Worm (Caenorhabditis elegans) whole organism, L1 larva: ENCODE results near the gene F59C12.3.

Source experiments
- C04F5.9 ChIP-seq: sonication (generic microtip); optimal IDR thresholded peaks from 2 replicates; lab custom pipeline; 2016; ENCODE audit warnings: missing genetic modification characterization, missing compliant biosample characterization
- C16A3.4 ChIP-seq: fragments of 150-350 bp; optimal IDR thresholded peaks from 2 replicates; lab custom pipeline; 2014; ENCODE audit warnings: missing biosample characterization, missing genetic modification characterization
- C34B4.2 ChIP-seq: sonication (generic microtip); optimal IDR thresholded peaks from 2 replicates; lab custom pipeline; 2017; ENCODE audit warnings: mild to moderate bottlenecking, missing genetic modification characterization, missing compliant biosample characterization
- Y116A8C.19 ChIP-seq: sonication (generic microtip); optimal IDR thresholded peaks from 2 replicates; lab custom pipeline; 2016; ENCODE audit warnings: missing compliant biosample characterization, missing genetic modification characterization, borderline replicate concordance
- ama-1 ChIP-seq: fragments of 150-350 bp; optimal IDR thresholded peaks from 2 replicates; lab custom pipeline; 2014
- ceh-63 ChIP-seq: fragments of 200-800 bp; sonication (Bioruptor generic); optimal IDR thresholded peaks from 2 replicates; lab custom pipeline; 2018; ENCODE audit warnings: mild to moderate bottlenecking, missing genetic modification characterization, missing compliant biosample characterization
- ceh-82 ChIP-seq, 3 experiments: fragments of 150-350 bp in 1 of 3; sonication (generic microtip) in 2 of 3; optimal IDR thresholded peaks; 2 replicates each; lab custom pipeline; 2014 to 2017; ENCODE audit warnings: missing biosample characterization in 3 of 3, missing genetic modification characterization in 3 of 3
- ceh-88 ChIP-seq: fragments of 200-800 bp; sonication (Bioruptor generic); IDR thresholded peaks from 2 replicates; pipeline ENCODE4 v1.3.6; 2022; ENCODE audit warnings: missing genetic modification characterization, missing compliant biosample characterization
- ceh-90 ChIP-seq: sonication (generic microtip); optimal IDR thresholded peaks from 2 replicates; lab custom pipeline; 2016; ENCODE audit warnings: missing genetic modification characterization, missing compliant biosample characterization
- ces-1 ChIP-seq: fragments of 150-350 bp; optimal IDR thresholded peaks from 2 replicates; lab custom pipeline; 2014; ENCODE audit warnings: missing biosample characterization, missing genetic modification reagents, missing genetic modification characterization
- dpl-1 ChIP-seq, 3 experiments: fragments of 150-350 bp in 2 of 3; sonication (generic microtip) in 1 of 3; optimal IDR thresholded peaks; 2 replicates each; lab custom pipeline; 2014 to 2017; ENCODE audit warnings: missing biosample characterization in 3 of 3, missing genetic modification characterization in 3 of 3, missing genetic modification reagents in 3 of 3
- dsc-1 ChIP-seq: sonication (generic microtip); optimal IDR thresholded peaks from 2 replicates; lab custom pipeline; 2016; ENCODE audit warnings: mild to moderate bottlenecking, missing genetic modification characterization, missing compliant biosample characterization
- efl-1 ChIP-seq, 4 experiments: fragments of 150-350 bp; optimal IDR thresholded peaks in 3 of 4; peaks in 1 of 4; 1 replicate in 1 of 4; 2 replicates in 3 of 4; lab custom pipeline; 2014; ENCODE audit warnings: missing biosample characterization in 2 of 4, missing genetic modification characterization in 2 of 4, missing genetic modification reagents in 2 of 4
- egl-13 ChIP-seq: sonication (generic microtip); optimal IDR thresholded peaks from 2 replicates; lab custom pipeline; 2016; ENCODE audit warnings: missing genotype, missing genetic modification reagents, missing genetic modification characterization, missing compliant biosample characterization
- elt-2 ChIP-seq: sonication (generic microtip); optimal IDR thresholded peaks from 2 replicates; lab custom pipeline; 2016; ENCODE audit warnings: missing genetic modification characterization, mild to moderate bottlenecking, inconsistent platforms, missing compliant biosample characterization, missing genetic modification reagents
- ets-5 ChIP-seq: fragments of 200-800 bp; sonication (Bioruptor generic); IDR thresholded peaks from 2 replicates; pipeline ENCODE4 v1.3.6; 2022; ENCODE audit warnings: missing genetic modification characterization, missing compliant biosample characterization
- fkh-10 ChIP-seq: sonication (generic microtip); optimal IDR thresholded peaks from 2 replicates; lab custom pipeline; 2017; ENCODE audit warnings: missing biosample characterization, missing genetic modification reagents, missing genetic modification characterization
- fos-1 ChIP-seq: fragments of 150-350 bp; optimal IDR thresholded peaks from 2 replicates; lab custom pipeline; 2014; ENCODE audit warnings: missing biosample characterization, missing genetic modification characterization
- hlh-4 ChIP-seq: sonication (generic microtip); optimal IDR thresholded peaks from 2 replicates; lab custom pipeline; 2016; ENCODE audit warnings: mild to moderate bottlenecking, missing genetic modification characterization, missing compliant biosample characterization
- lin-13 ChIP-seq: fragments of 150-350 bp; optimal IDR thresholded peaks from 2 replicates; lab custom pipeline; 2014; ENCODE audit warnings: missing biosample characterization, missing genetic modification reagents, missing genetic modification characterization
- lin-14 ChIP-seq: fragments of 200-800 bp; sonication (Bioruptor generic); optimal IDR thresholded peaks from 2 replicates; lab custom pipeline; 2018; ENCODE audit warnings: mild to moderate bottlenecking, missing genetic modification characterization, moderate library complexity, missing compliant biosample characterization
- lir-3 ChIP-seq: sonication (generic microtip); optimal IDR thresholded peaks from 2 replicates; lab custom pipeline; 2016; ENCODE audit warnings: mild to moderate bottlenecking, missing genetic modification characterization, moderate library complexity, missing compliant biosample characterization; ENCODE audit not compliant: poor library complexity
- mab-9 ChIP-seq: fragments of 200-800 bp; sonication (Bioruptor generic); IDR thresholded peaks from 2 replicates; pipeline ENCODE4 v1.3.6; 2022; ENCODE audit warnings: missing genetic modification reagents, missing genetic modification characterization, missing compliant biosample characterization
- nhr-19 ChIP-seq: fragments of 200-800 bp; sonication (Bioruptor generic); conservative IDR thresholded peaks from 2 replicates; pipeline ENCODE4 v1.3.6; 2022; ENCODE audit warnings: missing genetic modification characterization, missing compliant biosample characterization
- nhr-20 ChIP-seq: sonication (generic microtip); optimal IDR thresholded peaks from 2 replicates; lab custom pipeline; 2016; ENCODE audit warnings: mild to moderate bottlenecking, missing genetic modification characterization, missing compliant biosample characterization
- nhr-47 ChIP-seq: sonication (generic microtip); optimal IDR thresholded peaks from 2 replicates; lab custom pipeline; 2016; ENCODE audit warnings: mild to moderate bottlenecking, missing genetic modification characterization, moderate library complexity, missing compliant biosample characterization
- nhr-71 ChIP-seq: sonication (generic microtip); optimal IDR thresholded peaks from 2 replicates; lab custom pipeline; 2016; ENCODE audit warnings: mild to moderate bottlenecking, missing genetic modification characterization, moderate library complexity, missing compliant biosample characterization
- nhr-76 ChIP-seq: sonication (generic microtip); optimal IDR thresholded peaks from 2 replicates; lab custom pipeline; 2017; ENCODE audit warnings: missing biosample characterization, missing genetic modification characterization
- nhr-77 ChIP-seq: fragments of 150-350 bp; optimal IDR thresholded peaks from 2 replicates; lab custom pipeline; 2014; ENCODE audit warnings: missing biosample characterization, missing genetic modification characterization
- nhr-84 ChIP-seq: sonication (generic microtip); optimal IDR thresholded peaks from 2 replicates; lab custom pipeline; 2017; ENCODE audit warnings: missing biosample characterization, missing genetic modification characterization
- nhr-85 ChIP-seq: sonication (generic microtip); peaks from one replicate; lab custom pipeline; 2016; ENCODE audit warnings: missing genetic modification characterization, inconsistent platforms, missing compliant biosample characterization
- nhr-90 ChIP-seq: sonication (generic microtip); optimal IDR thresholded peaks from 2 replicates; lab custom pipeline; 2016; ENCODE audit warnings: mild to moderate bottlenecking, missing genetic modification characterization, missing compliant biosample characterization; ENCODE audit not compliant: poor library complexity
- pax-3 ChIP-seq: fragments of 200-800 bp; sonication (Bioruptor generic); optimal IDR thresholded peaks from 2 replicates; lab custom pipeline; 2018; ENCODE audit warnings: mild to moderate bottlenecking, missing genetic modification characterization, moderate library complexity, missing compliant biosample characterization
- pqm-1 ChIP-seq: sonication (generic microtip); optimal IDR thresholded peaks from 3 replicates; lab custom pipeline; 2017; ENCODE audit warnings: missing biosample characterization, missing genetic modification characterization
- skn-1 ChIP-seq: fragments of 150-350 bp; optimal IDR thresholded peaks from 2 replicates; lab custom pipeline; 2014; ENCODE audit warnings: missing biosample characterization, missing genetic modification characterization
- snu-23 ChIP-seq: sonication (generic microtip); optimal IDR thresholded peaks from 2 replicates; lab custom pipeline; 2016; ENCODE audit warnings: missing genetic modification characterization, missing compliant biosample characterization
- tbx-2 ChIP-seq: sonication (generic microtip); optimal IDR thresholded peaks from 2 replicates; lab custom pipeline; 2016; ENCODE audit warnings: missing genetic modification characterization, missing compliant biosample characterization
- tlp-1 ChIP-seq: fragments of 150-350 bp; optimal IDR thresholded peaks from 2 replicates; lab custom pipeline; 2014; ENCODE audit warnings: missing biosample characterization, missing genetic modification characterization
- unc-130 ChIP-seq: fragments of 150-350 bp; optimal IDR thresholded peaks from 2 replicates; lab custom pipeline; 2017; ENCODE audit warnings: missing biosample characterization, missing genetic modification characterization, inconsistent platforms
- unc-62 ChIP-seq: fragments of 150-350 bp; optimal IDR thresholded peaks from 2 replicates; lab custom pipeline; 2014; ENCODE audit warnings: missing biosample characterization, missing genetic modification reagents, missing genetic modification characterization
- zag-1 ChIP-seq: fragments of 150-350 bp; optimal IDR thresholded peaks from 2 replicates; lab custom pipeline; 2014; ENCODE audit warnings: missing biosample characterization, missing genetic modification characterization
- zip-4 ChIP-seq: fragments of 200-800 bp; sonication (Bioruptor generic); optimal IDR thresholded peaks from 2 replicates; lab custom pipeline; 2018; ENCODE audit warnings: mild to moderate bottlenecking, missing genetic modification characterization, moderate library complexity, missing compliant biosample characterization

Gene F59C12.3

DNA sequence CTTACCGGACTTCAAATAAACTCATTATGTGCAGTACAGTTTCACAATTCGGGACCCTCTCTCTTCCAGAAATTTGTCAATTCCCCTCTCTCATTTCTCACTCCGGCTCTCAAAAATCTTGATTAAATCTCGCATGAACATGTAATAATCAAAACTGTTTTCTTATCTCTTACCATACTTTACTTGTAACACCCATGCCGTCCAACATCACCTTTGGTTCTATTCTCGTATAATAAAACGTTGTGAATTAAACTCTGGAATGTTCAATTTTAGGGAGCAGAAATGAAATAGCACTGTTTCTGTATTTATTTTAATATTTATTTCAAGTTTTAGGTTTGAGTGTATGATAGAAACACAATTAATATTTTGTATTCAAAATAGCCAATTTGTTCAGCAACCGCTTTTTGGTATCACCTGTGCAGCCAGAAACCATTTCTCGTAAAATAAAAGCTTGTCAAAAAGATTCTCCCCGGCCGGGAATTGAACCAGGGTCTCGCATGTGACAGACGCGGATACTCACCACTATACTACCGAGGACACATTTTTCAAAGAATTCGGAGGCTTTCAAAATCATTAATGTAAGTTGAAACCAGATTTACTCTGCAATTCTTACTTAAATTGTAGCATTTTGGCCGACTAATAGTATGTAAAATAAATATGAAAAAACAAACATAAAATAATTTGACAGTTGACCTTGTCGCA lies 8.3 kb upstream of the F59C12.3 start:
- peak; percentile 2 for TF ChIP-seq lin-14 (GFP tag; lab: Kevin White, UChicago)
- peak; percentile 12 for TF ChIP-seq nhr-90 (tag; lab: Kevin White, UChicago)
- TF ChIP-seq snu-23 = peak; percentile 4
- no peak for TF ChIP-seq zip-4
- TF ChIP-seq nhr-20 (tag; lab: Kevin White, UChicago) = peak; percentile 9
- peak; percentile 28 for TF ChIP-seq nhr-71 (tag; lab: Kevin White, UChicago)
- no peak for TF ChIP-seq ceh-88 (GFP tag; lab: Robert Waterston, UW)
- TF ChIP-seq nhr-77 = no peak
- no peak for TF ChIP-seq efl-1 (optimal IDR thresholded peaks at IDR 0.05; lab: Kevin White, UChicago)
- TF ChIP-seq efl-1 (GFP tag; optimal IDR thresholded peaks at IDR 0.05 in 1 of 2; lab: Kevin White, UChicago) = peak in 1 of 2 experiments; percentile 63
- peak; percentile 18 for TF ChIP-seq dsc-1 (tag; lab: Kevin White, UChicago)

DNA sequence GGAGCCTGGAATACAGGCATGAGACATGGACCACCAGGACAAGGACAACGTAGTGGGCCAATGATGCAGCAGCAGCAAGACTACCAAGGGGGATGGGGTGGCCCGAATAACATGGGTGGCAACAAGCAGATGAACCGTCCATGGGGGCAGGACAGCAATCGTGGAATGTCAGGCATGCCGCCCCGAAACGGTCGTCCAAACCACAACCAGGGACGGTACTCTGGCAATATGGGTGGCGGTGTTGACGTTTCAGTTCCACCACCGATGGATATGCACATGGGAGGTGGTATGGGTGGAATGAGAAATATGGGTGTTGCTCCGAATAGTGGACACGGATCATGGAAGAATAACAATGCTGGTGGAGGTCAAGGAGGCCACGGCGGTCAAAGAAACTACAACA lies 4.8 kb upstream of the F59C12.3 start:
- TF ChIP-seq tlp-1 = no peak

DNA sequence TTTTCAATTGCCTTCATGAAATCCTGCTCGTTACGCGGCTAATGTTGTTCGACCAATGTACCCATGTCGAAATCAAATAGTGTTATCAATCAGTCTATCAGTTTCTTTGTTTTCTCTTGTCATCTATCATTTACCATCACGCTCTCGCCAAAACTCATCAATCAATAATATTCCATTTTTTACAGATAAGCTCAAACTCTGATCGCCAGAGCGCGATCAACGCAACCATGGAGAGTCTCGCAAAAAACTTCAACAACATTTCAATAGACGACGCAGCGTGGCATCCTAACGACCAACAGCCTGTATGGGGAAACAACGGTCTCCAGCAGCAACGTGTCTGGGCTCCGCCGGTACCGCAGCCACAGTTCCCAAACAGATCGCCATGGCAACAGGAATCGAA lies 3.9 kb upstream of the F59C12.3 start, which contains the start of gene ain-1:
TSS of gene ain-1 (plus strand) at position 186 of the 400 bp plus-strand sequence.
- TF ChIP-seq nhr-85 (tag; lab: Kevin White, UChicago) (peak; percentile 69), ceh-63 (GFP tag; lab: Kevin White, UChicago) (no peak)

DNA sequence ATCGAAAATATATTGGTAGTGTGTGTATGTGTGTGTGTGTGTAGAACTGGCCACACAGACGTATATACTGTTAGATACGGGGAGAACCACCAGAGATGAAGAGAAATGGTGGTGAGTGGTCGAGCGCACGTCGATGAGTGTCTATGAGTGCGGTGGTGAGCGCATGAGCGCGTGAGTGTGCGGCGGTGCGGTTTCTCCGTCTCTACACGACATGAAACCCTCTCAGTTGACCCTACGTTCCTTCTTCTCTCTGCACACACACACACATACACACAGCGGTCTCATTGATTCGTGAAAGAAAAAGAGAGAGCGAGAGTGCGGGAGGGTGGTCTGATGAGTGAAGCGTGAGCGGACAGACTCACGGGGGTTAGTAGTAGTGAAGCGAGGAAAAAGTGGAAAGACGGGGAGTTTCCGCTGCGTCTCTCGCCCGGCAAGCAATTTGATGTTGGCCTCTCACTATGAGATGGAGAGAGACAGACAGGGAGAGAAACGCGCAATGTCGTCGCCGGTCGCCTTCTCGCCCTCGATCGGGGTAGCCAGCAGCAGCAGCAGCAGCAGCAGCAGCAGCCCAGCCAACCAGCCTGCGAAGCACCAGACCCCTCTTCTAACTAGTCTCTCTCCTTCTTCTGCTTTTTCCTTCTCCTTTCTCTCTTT lies 3.1 kb upstream of the F59C12.3 start:
- peak; percentile 91 for TF ChIP-seq egl-13 (tag; lab: Kevin White, UChicago)
- peak; percentile 62 for TF ChIP-seq mab-9 (GFP tag; lab: Robert Waterston, UW)
- TF ChIP-seq ceh-90 (tag; lab: Kevin White, UChicago) = no peak
- peak; percentile 82 for TF ChIP-seq pax-3 (tag; lab: Kevin White, UChicago)
- peak; percentile 40 for TF ChIP-seq C34B4.2 (tag; lab: Kevin White, UChicago)
- TF ChIP-seq skn-1 (tag; lab: Kevin White, UChicago) = peak; percentile 58
- TF ChIP-seq lir-3 = peak; percentile 87
- peak; percentile 89 to 91 (median 89) for TF ChIP-seq ceh-82 (tag; optimal IDR thresholded peaks at IDR 0.05; lab: Kevin White, UChicago)
- peak; percentile 97 for TF ChIP-seq C16A3.4
- TF ChIP-seq nhr-19 (GFP tag; lab: Robert Waterston, UW) = peak; percentile 90
- peak; percentile 98 for TF ChIP-seq snu-23
- TF ChIP-seq ces-1 (GFP tag; lab: Kevin White, UChicago) = no peak
- peak; percentile 94 for TF ChIP-seq fkh-10
- no peak for TF ChIP-seq pqm-1 (tag; lab: Kevin White, UChicago)
- TF ChIP-seq Y116A8C.19 = no peak
- TF ChIP-seq C04F5.9 (tag; lab: Kevin White, UChicago) = peak; percentile 67
- TF ChIP-seq lin-13 = peak; percentile 94
- TF ChIP-seq tlp-1 = no peak
- peak; percentile 48 for TF ChIP-seq zag-1 (tag; lab: Kevin White, UChicago)
- TF ChIP-seq unc-62 (GFP tag; lab: Kevin White, UChicago) = no peak
- no peak for TF ChIP-seq ama-1 (lab: Kevin White, UChicago)
- no peak for TF ChIP-seq hlh-4 (tag; lab: Kevin White, UChicago)
- peak; percentile 19 to 53 (median 24) for TF ChIP-seq dpl-1 (GFP tag; optimal IDR thresholded peaks at IDR 0.05; lab: Kevin White, UChicago)
- TF ChIP-seq tbx-2 = peak; percentile 97
- peak; percentile 90 for TF ChIP-seq fos-1 (tag; lab: Kevin White, UChicago)
- TF ChIP-seq efl-1 (optimal IDR thresholded peaks at IDR 0.05; lab: Kevin White, UChicago) = peak; percentile 72 to 83
- TF ChIP-seq efl-1 (GFP tag; optimal IDR thresholded peaks at IDR 0.05 in 1 of 2; lab: Kevin White, UChicago) = peak in 1 of 2 experiments; percentile 95
- peak; percentile 98 for TF ChIP-seq nhr-85 (tag; lab: Kevin White, UChicago)
- no peak for TF ChIP-seq ets-5 (GFP tag; lab: Robert Waterston, UW)
- peak; percentile 65 for TF ChIP-seq elt-2 (tag; lab: Kevin White, UChicago)
- peak; percentile 97 for TF ChIP-seq nhr-20 (tag; lab: Kevin White, UChicago)
- peak; percentile 82 for TF ChIP-seq nhr-76 (tag; lab: Kevin White, UChicago)
- TF ChIP-seq zip-4 = peak; percentile 67
- TF ChIP-seq nhr-84 (tag; lab: Kevin White, UChicago) = no peak
- TF ChIP-seq nhr-77 = peak; percentile 95
- peak; percentile 78 for TF ChIP-seq unc-130 (tag; lab: Kevin White, UChicago)
- peak; percentile 95 for TF ChIP-seq nhr-47 (tag; lab: Kevin White, UChicago)
- TF ChIP-seq ceh-63 (GFP tag; lab: Kevin White, UChicago) = no peak
